Worm (Caenorhabditis elegans) whole organism, L1 larva: ENCODE measurements around the gene col-179.

Source experiments
- C04F5.9 ChIP-seq: sonication (generic microtip); optimal IDR thresholded peaks from 2 replicates; lab custom pipeline; 2016; ENCODE audit warnings: missing genetic modification characterization, missing compliant biosample characterization
- C16A3.4 ChIP-seq: fragments of 150-350 bp; optimal IDR thresholded peaks from 2 replicates; lab custom pipeline; 2014; ENCODE audit warnings: missing biosample characterization, missing genetic modification characterization
- C34B4.2 ChIP-seq: sonication (generic microtip); optimal IDR thresholded peaks from 2 replicates; lab custom pipeline; 2017; ENCODE audit warnings: mild to moderate bottlenecking, missing genetic modification characterization, missing compliant biosample characterization
- F16B12.6 ChIP-seq: fragments of 150-350 bp; optimal IDR thresholded peaks from 2 replicates; lab custom pipeline; 2014; ENCODE audit warnings: missing biosample characterization, missing genetic modification characterization
- Y116A8C.19 ChIP-seq: sonication (generic microtip); optimal IDR thresholded peaks from 2 replicates; lab custom pipeline; 2016; ENCODE audit warnings: missing compliant biosample characterization, missing genetic modification characterization, borderline replicate concordance
- aha-1 ChIP-seq: fragments of 150-350 bp; optimal IDR thresholded peaks from 2 replicates; lab custom pipeline; 2014; ENCODE audit warnings: missing biosample characterization, missing genetic modification characterization
- aly-2 ChIP-seq: fragments of 150-350 bp; optimal IDR thresholded peaks from 2 replicates; lab custom pipeline; 2014; ENCODE audit warnings: missing biosample characterization, missing genetic modification characterization
- ceh-63 ChIP-seq: fragments of 200-800 bp; sonication (Bioruptor generic); optimal IDR thresholded peaks from 2 replicates; lab custom pipeline; 2018; ENCODE audit warnings: mild to moderate bottlenecking, missing genetic modification characterization, missing compliant biosample characterization
- ceh-82 ChIP-seq, 3 experiments: fragments of 150-350 bp in 1 of 3; sonication (generic microtip) in 2 of 3; optimal IDR thresholded peaks; 2 replicates each; lab custom pipeline; 2014 to 2017; ENCODE audit warnings: missing biosample characterization in 3 of 3, missing genetic modification characterization in 3 of 3
- ces-1 ChIP-seq: fragments of 150-350 bp; optimal IDR thresholded peaks from 2 replicates; lab custom pipeline; 2014; ENCODE audit warnings: missing biosample characterization, missing genetic modification reagents, missing genetic modification characterization
- dpl-1 ChIP-seq, 3 experiments: fragments of 150-350 bp in 2 of 3; sonication (generic microtip) in 1 of 3; optimal IDR thresholded peaks; 2 replicates each; lab custom pipeline; 2014 to 2017; ENCODE audit warnings: missing biosample characterization in 3 of 3, missing genetic modification characterization in 3 of 3, missing genetic modification reagents in 3 of 3
- efl-1 ChIP-seq, 4 experiments: fragments of 150-350 bp; optimal IDR thresholded peaks in 3 of 4; peaks in 1 of 4; 1 replicate in 1 of 4; 2 replicates in 3 of 4; lab custom pipeline; 2014; ENCODE audit warnings: missing biosample characterization in 2 of 4, missing genetic modification characterization in 2 of 4, missing genetic modification reagents in 2 of 4
- elt-3 ChIP-seq, 6 experiments: fragments of 150-350 bp in 1 of 6; sonication (generic microtip); optimal IDR thresholded peaks; 2 replicates each; lab custom pipeline; 2017 to 2018; ENCODE audit warnings: missing biosample characterization in 6 of 6, missing genetic modification characterization in 6 of 6, inconsistent platforms in 1 of 6
- ets-5 ChIP-seq: fragments of 200-800 bp; sonication (Bioruptor generic); IDR thresholded peaks from 2 replicates; pipeline ENCODE4 v1.3.6; 2022; ENCODE audit warnings: missing genetic modification characterization, missing compliant biosample characterization
- fkh-8 ChIP-seq: sonication (generic microtip); optimal IDR thresholded peaks from 2 replicates; lab custom pipeline; 2016; ENCODE audit warnings: mild to moderate bottlenecking, missing genetic modification characterization, missing compliant biosample characterization
- hlh-17 ChIP-seq: fragments of 200-800 bp; sonication (Bioruptor generic); optimal IDR thresholded peaks from 2 replicates; lab custom pipeline; 2018; ENCODE audit warnings: missing genetic modification characterization, mild to moderate bottlenecking, missing compliant biosample characterization, moderate library complexity, borderline replicate concordance
- hlh-4 ChIP-seq: sonication (generic microtip); optimal IDR thresholded peaks from 2 replicates; lab custom pipeline; 2016; ENCODE audit warnings: mild to moderate bottlenecking, missing genetic modification characterization, missing compliant biosample characterization
- isw-1 ChIP-seq: fragments of 200-800 bp; sonication (Bioruptor generic); IDR thresholded peaks from 2 replicates; pipeline ENCODE4 v1.3.6; 2022; ENCODE audit warnings: missing genetic modification characterization, missing compliant biosample characterization
- lin-13 ChIP-seq: fragments of 150-350 bp; optimal IDR thresholded peaks from 2 replicates; lab custom pipeline; 2014; ENCODE audit warnings: missing biosample characterization, missing genetic modification reagents, missing genetic modification characterization
- lin-15B ChIP-seq: fragments of 150-350 bp; sonication (generic microtip); optimal IDR thresholded peaks from 3 replicates; lab custom pipeline; 2014; ENCODE audit warnings: missing biosample characterization, missing genetic modification characterization
- lir-3 ChIP-seq: sonication (generic microtip); optimal IDR thresholded peaks from 2 replicates; lab custom pipeline; 2016; ENCODE audit warnings: mild to moderate bottlenecking, missing genetic modification characterization, moderate library complexity, missing compliant biosample characterization; ENCODE audit not compliant: poor library complexity
- lsy-2 ChIP-seq, 2 experiments: fragments of 150-350 bp; optimal IDR thresholded peaks; 2 replicates each; lab custom pipeline; 2014; ENCODE audit warnings: missing biosample characterization in 2 of 2, missing genetic modification characterization in 2 of 2
- mep-1 ChIP-seq: fragments of 150-350 bp; optimal IDR thresholded peaks from 2 replicates; lab custom pipeline; 2014; ENCODE audit warnings: missing biosample characterization, missing genetic modification characterization
- nhr-12 ChIP-seq: sonication (generic microtip); optimal IDR thresholded peaks from 2 replicates; lab custom pipeline; 2017; ENCODE audit warnings: missing biosample characterization, missing genetic modification characterization
- nhr-47 ChIP-seq: sonication (generic microtip); optimal IDR thresholded peaks from 2 replicates; lab custom pipeline; 2016; ENCODE audit warnings: mild to moderate bottlenecking, missing genetic modification characterization, moderate library complexity, missing compliant biosample characterization
- nhr-71 ChIP-seq: sonication (generic microtip); optimal IDR thresholded peaks from 2 replicates; lab custom pipeline; 2016; ENCODE audit warnings: mild to moderate bottlenecking, missing genetic modification characterization, moderate library complexity, missing compliant biosample characterization
- nhr-77 ChIP-seq: fragments of 150-350 bp; optimal IDR thresholded peaks from 2 replicates; lab custom pipeline; 2014; ENCODE audit warnings: missing biosample characterization, missing genetic modification characterization
- nhr-85 ChIP-seq: sonication (generic microtip); peaks from one replicate; lab custom pipeline; 2016; ENCODE audit warnings: missing genetic modification characterization, inconsistent platforms, missing compliant biosample characterization
- pqm-1 ChIP-seq: sonication (generic microtip); optimal IDR thresholded peaks from 3 replicates; lab custom pipeline; 2017; ENCODE audit warnings: missing biosample characterization, missing genetic modification characterization
- rnt-1 ChIP-seq: sonication (generic microtip); optimal IDR thresholded peaks from 2 replicates; lab custom pipeline; 2016; ENCODE audit warnings: mild to moderate bottlenecking, missing genetic modification characterization, moderate library complexity, missing compliant biosample characterization
- snpc-4 ChIP-seq: fragments of 150-350 bp; optimal IDR thresholded peaks from 2 replicates; lab custom pipeline; 2014; ENCODE audit warnings: missing biosample characterization, missing genetic modification characterization
- snu-23 ChIP-seq: sonication (generic microtip); optimal IDR thresholded peaks from 2 replicates; lab custom pipeline; 2016; ENCODE audit warnings: missing genetic modification characterization, missing compliant biosample characterization
- sox-4 ChIP-seq: sonication (generic microtip); optimal IDR thresholded peaks from 2 replicates; lab custom pipeline; 2016; ENCODE audit warnings: missing genetic modification characterization, missing compliant biosample characterization
- sptf-1 ChIP-seq: fragments of 150-350 bp; optimal IDR thresholded peaks from 2 replicates; lab custom pipeline; 2014; ENCODE audit warnings: missing biosample characterization, missing genetic modification characterization
- sup-37 ChIP-seq: fragments of 200-800 bp; sonication (Bioruptor generic); optimal IDR thresholded peaks from 2 replicates; lab custom pipeline; 2018; ENCODE audit warnings: mild to moderate bottlenecking, missing genetic modification characterization, missing compliant biosample characterization
- swsn-7 ChIP-seq: sonication (generic microtip); optimal IDR thresholded peaks from 2 replicates; lab custom pipeline; 2016; ENCODE audit warnings: missing genetic modification characterization, missing compliant biosample characterization
- tlp-1 ChIP-seq: fragments of 150-350 bp; optimal IDR thresholded peaks from 2 replicates; lab custom pipeline; 2014; ENCODE audit warnings: missing biosample characterization, missing genetic modification characterization
- unc-130 ChIP-seq: fragments of 150-350 bp; optimal IDR thresholded peaks from 2 replicates; lab custom pipeline; 2017; ENCODE audit warnings: missing biosample characterization, missing genetic modification characterization, inconsistent platforms
- unc-30 ChIP-seq: sonication (generic microtip); optimal IDR thresholded peaks from 2 replicates; lab custom pipeline; 2017; ENCODE audit warnings: missing biosample characterization, missing genetic modification characterization
- unc-98 ChIP-seq: fragments of 200-800 bp; sonication (Bioruptor generic); IDR thresholded peaks from 2 replicates; pipeline ENCODE4 v1.3.6; 2022; ENCODE audit warnings: missing genetic modification characterization, missing compliant biosample characterization
- vab-15 ChIP-seq: sonication (generic microtip); optimal IDR thresholded peaks from 2 replicates; lab custom pipeline; 2017; ENCODE audit warnings: missing genotype, mild to moderate bottlenecking, missing genetic modification characterization, missing compliant biosample characterization
- zag-1 ChIP-seq: fragments of 150-350 bp; optimal IDR thresholded peaks from 2 replicates; lab custom pipeline; 2014; ENCODE audit warnings: missing biosample characterization, missing genetic modification characterization
- zip-4 ChIP-seq: fragments of 200-800 bp; sonication (Bioruptor generic); optimal IDR thresholded peaks from 2 replicates; lab custom pipeline; 2018; ENCODE audit warnings: mild to moderate bottlenecking, missing genetic modification characterization, moderate library complexity, missing compliant biosample characterization

The col-179 gene

DNA sequence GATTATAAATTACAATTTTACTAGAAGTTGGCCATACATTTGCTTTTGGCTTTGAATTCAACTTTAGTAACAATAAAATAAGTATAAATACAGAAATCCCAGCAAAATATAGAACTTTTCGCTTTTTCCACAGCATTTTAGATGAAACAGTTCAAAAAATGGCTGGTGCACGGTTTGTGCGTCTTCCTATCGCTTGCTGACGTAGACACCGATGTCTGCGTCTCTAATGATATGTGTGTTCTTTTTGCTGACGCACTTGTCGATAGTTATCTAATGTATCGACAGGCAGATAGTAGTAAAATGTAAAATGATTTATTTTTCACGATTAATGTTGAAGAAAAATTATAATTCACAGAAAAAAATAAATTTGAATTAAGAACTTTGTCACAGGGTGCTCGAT, 5.7 kb downstream of the col-179 start, which contains the start of gene hst-2 (continued):
- TF ChIP-seq ceh-82 (tag; optimal IDR thresholded peaks at IDR 0.05; lab: Kevin White, UChicago) = peak; percentile 82 to 88 (median 87)
- TF ChIP-seq isw-1 (GFP tag; lab: Robert Waterston, UW) = peak; percentile 81
- no peak for TF ChIP-seq nhr-12 (tag; lab: Kevin White, UChicago)
- TF ChIP-seq unc-98 (GFP tag; lab: Robert Waterston, UW) = no peak
- TF ChIP-seq sup-37 (GFP tag; lab: Kevin White, UChicago) = peak; percentile 86
- TF ChIP-seq sox-4 (tag; lab: Kevin White, UChicago) = peak; percentile 83
- TF ChIP-seq rnt-1 (tag; lab: Kevin White, UChicago) = peak; percentile 95
- TF ChIP-seq mep-1 (tag; lab: Kevin White, UChicago) = peak; percentile 99
- TF ChIP-seq ceh-63 (GFP tag; lab: Kevin White, UChicago) = no peak
- TF ChIP-seq dpl-1 (GFP tag; optimal IDR thresholded peaks at IDR 0.05; lab: Kevin White, UChicago) = peak; percentile 73 to 82 (median 77)
- peak; percentile 96 for TF ChIP-seq snu-23
- TF ChIP-seq ces-1 (GFP tag; lab: Kevin White, UChicago) = no peak
- peak; percentile 81 for TF ChIP-seq lir-3 (tag; lab: Kevin White, UChicago)
- TF ChIP-seq swsn-7 (tag; lab: Kevin White, UChicago) = peak; percentile 94
- peak; percentile 78 for TF ChIP-seq zip-4 (GFP tag; lab: Kevin White, UChicago)
- TF ChIP-seq C04F5.9 (tag; lab: Kevin White, UChicago) = peak; percentile 68
- no peak for TF ChIP-seq tlp-1 (tag; lab: Kevin White, UChicago)
- TF ChIP-seq F16B12.6 (tag; lab: Kevin White, UChicago) = peak; percentile 73
- no peak for TF ChIP-seq pqm-1 (tag; lab: Kevin White, UChicago)
- TF ChIP-seq hlh-4 (tag; lab: Kevin White, UChicago) = no peak
- peak; percentile 81 for TF ChIP-seq lin-13
- TF ChIP-seq aha-1 = peak; percentile 86
- TF ChIP-seq efl-1 (optimal IDR thresholded peaks at IDR 0.05; lab: Kevin White, UChicago) = peak; percentile 82 to 84
- TF ChIP-seq efl-1 (GFP tag; optimal IDR thresholded peaks at IDR 0.05 in 1 of 2; lab: Kevin White, UChicago) = peak; percentile 68 to 97
- TF ChIP-seq lin-15B = no peak
- TF ChIP-seq aly-2 (tag; lab: Kevin White, UChicago) = peak; percentile 76
- TF ChIP-seq elt-3 (tag; optimal IDR thresholded peaks at IDR 0.05; lab: Kevin White, UChicago) = peak in 3 of 6 experiments; percentile 38 to 84 (median 84)
- no peak for TF ChIP-seq ets-5
- no peak for TF ChIP-seq vab-15 (tag; lab: Kevin White, UChicago)
- peak; percentile 91 to 93 for TF ChIP-seq lsy-2 (tag; optimal IDR thresholded peaks at IDR 0.05; lab: Kevin White, UChicago)
- peak; percentile 88 for TF ChIP-seq nhr-77 (tag; lab: Kevin White, UChicago)
- TF ChIP-seq Y116A8C.19 (tag; lab: Kevin White, UChicago) = no peak
- TF ChIP-seq nhr-47 = peak; percentile 96
- peak; percentile 71 for TF ChIP-seq snpc-4 (tag; lab: Kevin White, UChicago)
- no peak for TF ChIP-seq unc-30 (tag; lab: Kevin White, UChicago)
- no peak for TF ChIP-seq hlh-17
- TF ChIP-seq zag-1 (tag; lab: Kevin White, UChicago) = no peak
- peak; percentile 96 for TF ChIP-seq unc-130
- peak; percentile 90 for TF ChIP-seq C16A3.4
- TF ChIP-seq nhr-85 = peak; percentile 98
- no peak for TF ChIP-seq sptf-1 (tag; lab: Kevin White, UChicago)
- TF ChIP-seq nhr-71 (tag; lab: Kevin White, UChicago) = peak; percentile 97
- TF ChIP-seq, all 84 proteins: peak for 61

DNA sequence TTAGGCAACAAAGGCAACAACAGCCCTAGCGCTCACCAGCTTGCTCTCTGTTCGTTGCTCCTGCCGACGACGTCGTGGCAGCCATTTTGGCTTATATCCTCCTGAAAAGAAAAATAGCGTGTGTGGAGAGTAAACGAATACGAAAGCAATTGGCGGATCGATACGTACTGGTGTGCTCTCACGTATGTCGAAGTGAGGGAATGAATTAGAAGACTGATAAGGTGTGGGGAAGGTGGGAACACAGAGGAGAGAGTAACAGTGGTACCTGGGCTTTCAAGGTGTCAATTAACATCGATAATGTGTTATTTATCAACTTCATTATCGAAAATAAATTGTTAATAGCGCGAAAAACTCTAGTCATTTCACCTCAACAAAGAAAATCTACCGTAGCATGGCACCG, 7.5 kb downstream of the col-179 start, which contains the start of gene C34F6.5:
TSS of gene C34F6.5 (minus strand) at position 101 of the 400 bp plus-strand sequence.
- no peak for TF ChIP-seq C34B4.2 (tag; lab: Kevin White, UChicago)
- TF ChIP-seq fkh-8 (tag; lab: Kevin White, UChicago) = peak; percentile 4
